Worm (Caenorhabditis elegans) whole organism, L4 larva: ENCODE results near the gene F45F2.9.
A peak's percentile ranks its signal among the peaks of the same experiment; 100 is the strongest.

ENCODE experiments used
- D1046.2 ChIP-seq: fragments of 200-800 bp; sonication (Bioruptor generic); IDR thresholded peaks from 2 replicates; pipeline ENCODE4 v1.3.6; 2022; ENCODE audit warnings: missing genetic modification characterization, missing compliant biosample characterization
- F44E2.7 ChIP-seq: fragments of 200-800 bp; sonication (Bioruptor generic); IDR thresholded peaks from 2 replicates; pipeline ENCODE4 v2.1.2; 2022; ENCODE audit warnings: missing genetic modification characterization, missing compliant biosample characterization
- F49E8.2 ChIP-seq: sonication (generic microtip); optimal IDR thresholded peaks from 2 replicates; lab custom pipeline; 2016; ENCODE audit warnings: missing compliant biosample characterization, mild to moderate bottlenecking, missing genetic modification characterization, borderline replicate concordance
- R02D3.7 ChIP-seq: fragments of 150-350 bp; sonication (generic microtip); optimal IDR thresholded peaks from 3 replicates; lab custom pipeline; 2014; ENCODE audit warnings: missing biosample characterization, missing genetic modification characterization
- Y48G9A.11 ChIP-seq: fragments of 200-800 bp; sonication (Bioruptor generic); IDR thresholded peaks from 2 replicates; pipeline ENCODE4 v1.3.6; 2022; ENCODE audit warnings: missing genetic modification reagents, missing genetic modification characterization, missing compliant biosample characterization
- Y5F2A.4 ChIP-seq: fragments of 200-800 bp; sonication (Bioruptor generic); optimal IDR thresholded peaks from 2 replicates; lab custom pipeline; 2018; ENCODE audit warnings: mild to moderate bottlenecking, missing genetic modification characterization, missing compliant biosample characterization
- ZK546.5 ChIP-seq, 2 experiments: sonication (generic microtip); optimal IDR thresholded peaks; 2 replicates each; lab custom pipeline; 2017; ENCODE audit warnings: missing biosample characterization in 2 of 2, missing genetic modification characterization in 2 of 2
- aha-1 ChIP-seq: fragments of 150-350 bp; peaks from one replicate; lab custom pipeline; 2014; ENCODE audit warnings: missing biosample characterization, missing genetic modification characterization
- ceh-20 ChIP-seq: fragments of 200-800 bp; sonication (Bioruptor generic); IDR thresholded peaks from 2 replicates; pipeline ENCODE4 v1.3.6; 2022; ENCODE audit warnings: missing genetic modification reagents, missing genetic modification characterization, missing compliant biosample characterization
- ceh-32 ChIP-seq: sonication (generic microtip); optimal IDR thresholded peaks from 2 replicates; lab custom pipeline; 2016; ENCODE audit warnings: mild to moderate bottlenecking, missing genetic modification characterization, missing compliant biosample characterization; ENCODE audit not compliant: poor library complexity
- ceh-62 ChIP-seq: sonication (generic microtip); optimal IDR thresholded peaks from 2 replicates; lab custom pipeline; 2017; ENCODE audit warnings: missing biosample characterization, missing genetic modification characterization
- daf-8 ChIP-seq: fragments of 200-800 bp; sonication (Bioruptor generic); IDR thresholded peaks from 2 replicates; pipeline ENCODE4 v1.3.6; 2022; ENCODE audit warnings: missing genetic modification characterization, missing compliant biosample characterization
- dmd-6 ChIP-seq: fragments of 200-800 bp; sonication (Bioruptor generic); IDR thresholded peaks from 2 replicates; pipeline ENCODE4 v1.3.6; 2022; ENCODE audit warnings: missing genetic modification reagents, missing genetic modification characterization, missing compliant biosample characterization
- dmd-8 ChIP-seq: fragments of 200-800 bp; sonication (Bioruptor generic); IDR thresholded peaks from 2 replicates; pipeline ENCODE4 v1.3.6; 2022; ENCODE audit warnings: missing genetic modification characterization, missing compliant biosample characterization
- dpl-1 ChIP-seq: fragments of 150-350 bp; optimal IDR thresholded peaks from 2 replicates; lab custom pipeline; 2014; ENCODE audit warnings: missing biosample characterization, missing genetic modification reagents, missing genetic modification characterization
- gei-8 ChIP-seq: fragments of 200-800 bp; sonication (Bioruptor generic); optimal IDR thresholded peaks from 2 replicates; lab custom pipeline; 2018; ENCODE audit warnings: mild to moderate bottlenecking, missing genetic modification characterization, missing compliant biosample characterization
- hlh-11 ChIP-seq: fragments of 200-800 bp; sonication (Bioruptor generic); optimal IDR thresholded peaks from 2 replicates; lab custom pipeline; 2018; ENCODE audit warnings: mild to moderate bottlenecking, missing genetic modification characterization, missing compliant biosample characterization
- hmg-1.1 ChIP-seq: fragments of 200-800 bp; sonication (Bioruptor generic); IDR thresholded peaks from 2 replicates; pipeline ENCODE4 v1.3.6; 2022; ENCODE audit warnings: missing genetic modification reagents, missing genetic modification characterization, missing compliant biosample characterization
- lin-1 ChIP-seq: fragments of 200-800 bp; sonication (Bioruptor generic); IDR thresholded peaks from 2 replicates; pipeline ENCODE4 v1.3.6; 2022; ENCODE audit warnings: missing genetic modification reagents, missing genetic modification characterization, missing compliant biosample characterization
- lir-3 ChIP-seq: sonication (generic microtip); optimal IDR thresholded peaks from 2 replicates; lab custom pipeline; 2016; ENCODE audit warnings: mild to moderate bottlenecking, missing genetic modification characterization, missing compliant biosample characterization
- mes-2 ChIP-seq: sonication (generic microtip); optimal IDR thresholded peaks from 2 replicates; lab custom pipeline; 2016; ENCODE audit warnings: missing genotype, mild to moderate bottlenecking, missing genetic modification characterization, missing compliant biosample characterization; ENCODE audit not compliant: poor library complexity, severe bottlenecking
- nhr-102 ChIP-seq: sonication (generic microtip); optimal IDR thresholded peaks from 2 replicates; lab custom pipeline; 2016; ENCODE audit warnings: mild to moderate bottlenecking, missing genetic modification characterization, moderate library complexity, missing compliant biosample characterization
- nhr-237 ChIP-seq: sonication (generic microtip); optimal IDR thresholded peaks from 2 replicates; lab custom pipeline; 2017; ENCODE audit warnings: missing biosample characterization, missing genetic modification characterization
- nhr-28 ChIP-seq: fragments of 150-350 bp; optimal IDR thresholded peaks from 2 replicates; lab custom pipeline; 2014; ENCODE audit warnings: missing biosample characterization, missing genetic modification characterization
- nhr-41 ChIP-seq: fragments of 200-800 bp; sonication (Bioruptor generic); IDR thresholded peaks from 2 replicates; pipeline ENCODE4 v1.3.6; 2022; ENCODE audit warnings: missing genetic modification reagents, missing genetic modification characterization, missing compliant biosample characterization
- nhr-48 ChIP-seq: sonication (generic microtip); optimal IDR thresholded peaks from 2 replicates; lab custom pipeline; 2016; ENCODE audit warnings: mild to moderate bottlenecking, missing genetic modification characterization, missing compliant biosample characterization
- nhr-76 ChIP-seq: fragments of 150-350 bp; optimal IDR thresholded peaks from 2 replicates; lab custom pipeline; 2014; ENCODE audit warnings: missing biosample characterization, missing genetic modification characterization
- pha-4 ChIP-seq, 2 experiments: fragments of 150-350 bp in 1 of 2; fragments of 200-800 bp in 1 of 2; sonication (Bioruptor generic) in 1 of 2; IDR thresholded peaks in 1 of 2; optimal IDR thresholded peaks in 1 of 2; 2 replicates each; pipeline versions ENCODE4 v1.3.6 to Lab custom; 2014 to 2022; ENCODE audit warnings: missing genetic modification characterization in 2 of 2, missing genetic modification reagents in 2 of 2, missing biosample characterization in 1 of 2, missing compliant biosample characterization in 1 of 2
- rbr-2 ChIP-seq: sonication (generic microtip); optimal IDR thresholded peaks from 2 replicates; lab custom pipeline; 2016; ENCODE audit warnings: missing genotype, missing genetic modification characterization, missing compliant biosample characterization
- set-16 ChIP-seq: fragments of 200-800 bp; sonication (Bioruptor generic); IDR thresholded peaks from 2 replicates; pipeline ENCODE4 v1.3.6; 2022; ENCODE audit warnings: missing genetic modification reagents, missing genetic modification characterization, missing compliant biosample characterization
- unc-39 ChIP-seq: sonication (generic microtip); optimal IDR thresholded peaks from 2 replicates; lab custom pipeline; 2017; ENCODE audit warnings: missing biosample characterization, missing genetic modification characterization
- zfp-3 ChIP-seq: fragments of 200-800 bp; sonication (Bioruptor generic); conservative IDR thresholded peaks from 2 replicates; pipeline ENCODE4 v1.3.6; 2022; ENCODE audit warnings: missing genetic modification reagents, missing genetic modification characterization, missing compliant biosample characterization

Gene F45F2.9

ce11 chrV:8534534-8535283 is 21.4 kb upstream of the F45F2.9 start, which contains the start of the genes his-6 and his-5 (continued):
- TF ChIP-seq mes-2 = peak; percentile 48
- 0 out of 2 replicates have a peak, but pooled peaks have one; percentile 16 for TF ChIP-seq lin-1 (GFP tag; lab: Robert Waterston, UW)
- TF ChIP-seq, all 104 proteins: peak for 19; not testable (repeated sequence) for 85

ce11 chrV:8533916-8534315 is 20.7 kb upstream of the F45F2.9 start:
- no peak for TF ChIP-seq gei-8
- no peak for TF ChIP-seq F49E8.2
- no peak for TF ChIP-seq unc-39 (tag; lab: Kevin White, UChicago)
- TF ChIP-seq hmg-1.1 (GFP tag; lab: Robert Waterston, UW) = no peak
- no peak for TF ChIP-seq nhr-28 (tag; lab: Kevin White, UChicago)
- no peak for TF ChIP-seq lir-3
- no peak for TF ChIP-seq nhr-102 (tag; lab: Kevin White, UChicago)
- no peak for TF ChIP-seq ceh-32
- TF ChIP-seq nhr-48 = no peak
- no peak for TF ChIP-seq ZK546.5 (tag; optimal IDR thresholded peaks at IDR 0.05; lab: Kevin White, UChicago)
- no peak for TF ChIP-seq mes-2

- TF ChIP-seq set-16 (GFP tag; lab: Robert Waterston, UW) = peak; percentile 37; the same call in 1 of the 2 replicates
Measured at ce11 chrV:8533067-8533466, 19.8 kb upstream of the F45F2.9 start, which contains the start of the genes his-8 and his-7. Gene his-8 (minus strand): TSS chrV:8533086. Gene his-7 (plus strand): TSS chrV:8533379.

ce11 chrV:8529219-8529618 is 16.0 kb upstream of the F45F2.9 start, which contains the start of gene otpl-5:
Gene otpl-5 (plus strand): TSS chrV:8529519.
- TF ChIP-seq nhr-28 (tag; lab: Kevin White, UChicago) (no peak), Y5F2A.4 (GFP tag; lab: Kevin White, UChicago) (no peak), ceh-62 (tag; lab: Kevin White, UChicago) (no peak), zfp-3 (no peak), rbr-2 (tag; lab: Kevin White, UChicago) (no peak), nhr-76 (tag; lab: Kevin White, UChicago) (no peak), unc-39 (tag; lab: Kevin White, UChicago) (no peak), nhr-41 (GFP tag; lab: Robert Waterston, UW) (no peak), dmd-8 (no peak), dpl-1 (GFP tag; lab: Kevin White, UChicago) (no peak), daf-8 (no peak), hlh-11 (tag; lab: Kevin White, UChicago) (no peak), pha-4 (GFP tag; IDR thresholded peaks at IDR 0.05; lab: Robert Waterston, UW) (no peak), pha-4 (tag; optimal IDR thresholded peaks at IDR 0.05; lab: Kevin White, UChicago) (no peak), R02D3.7 (tag; lab: Kevin White, UChicago) (no peak), D1046.2 (no peak), Y48G9A.11 (GFP tag; lab: Robert Waterston, UW) (no peak), nhr-237 (no peak), F44E2.7 (no peak), lir-3 (no peak)

- TF ChIP-seq dmd-6 (GFP tag; lab: Robert Waterston, UW) (0 out of 2 replicates have a peak, but pooled peaks have one; percentile 12), rbr-2 (tag; lab: Kevin White, UChicago) (no peak), aha-1 (tag; lab: Kevin White, UChicago) (no peak), ceh-20 (no peak)
Measured at ce11 chrV:8525774-8526173, 12.5 kb upstream of the F45F2.9 start, which contains the start of gene otpl-6. Gene otpl-6 (plus strand): TSS chrV:8526074.
